Worm (Caenorhabditis elegans): ENCODE measurements around the gene ssq-4.

ssq-4 gene

ce11 chrIV:4982477-4982876 lies 33.8 kb upstream of the ssq-4 start, which contains the start of gene E03H12.4:
E03H12.4 (plus strand) TSS chrIV:4982596.
- no peak for TF ChIP-seq ceh-45 (GFP tag; IDR thresholded peaks at IDR 0.05)
- TF ChIP-seq pqm-1 (tag; optimal IDR thresholded peaks at IDR 0.05): no peak
- no peak for TF ChIP-seq ahr-1 (tag; optimal IDR thresholded peaks at IDR 0.05)
- TF ChIP-seq fkh-6 (tag; optimal IDR thresholded peaks at IDR 0.05): no peak
- TF ChIP-seq pax-1 (tag; optimal IDR thresholded peaks at IDR 0.05): no peak
- TF ChIP-seq rnt-1 (tag; optimal IDR thresholded peaks at IDR 0.05): no peak
- no peak for TF ChIP-seq hlh-8 (tag; optimal IDR thresholded peaks at IDR 0.05)
- no peak for TF ChIP-seq pros-1 (tag; optimal IDR thresholded peaks at IDR 0.05)
- TF ChIP-seq mec-3 (tag; optimal IDR thresholded peaks at IDR 0.05; ENCODE audit: borderline replicate concordance): no peak
- TF ChIP-seq zip-5 (tag; optimal IDR thresholded peaks at IDR 0.05): no peak
- TF ChIP-seq ref-2 (tag; optimal IDR thresholded peaks at IDR 0.05): no peak
- no peak for TF ChIP-seq unc-55 (GFP tag; optimal IDR thresholded peaks at IDR 0.05)

ce11 chrIV:4983746-4984145 lies 32.5 kb upstream of the ssq-4 start, which contains the start of gene clec-176:
clec-176 (plus strand) TSS chrIV:4984046.
- TF ChIP-seq tbx-7 (tag; optimal IDR thresholded peaks at IDR 0.05) (no peak), C38D4.7 (GFP tag; optimal IDR thresholded peaks at IDR 0.05) (no peak), nhr-11 (tag; optimal IDR thresholded peaks at IDR 0.05) (no peak)

- TF ChIP-seq tbx-2 (tag; optimal IDR thresholded peaks at IDR 0.05) (no peak), ceh-22 (tag; optimal IDR thresholded peaks at IDR 0.05) (no peak), dmd-4 (tag; optimal IDR thresholded peaks at IDR 0.05; ENCODE audit: borderline replicate concordance) (no peak), nfya-1 (tag; optimal IDR thresholded peaks at IDR 0.05) (no peak), gmeb-2 (tag; optimal IDR thresholded peaks at IDR 0.05) (no peak), ceh-19 (GFP tag; optimal IDR thresholded peaks at IDR 0.05) (no peak), T23F11.4 (GFP tag; optimal IDR thresholded peaks at IDR 0.05) (no peak), hlh-15 (tag; optimal IDR thresholded peaks at IDR 0.05) (no peak)
These were observed 30.0 kb upstream of the ssq-4 start, which contains the start of gene clec-177 for ce11 chrIV:4986246-4986645. clec-177 (plus strand) TSS chrIV:4986546.

ce11 chrIV:4988531-4988930 lies 27.7 kb upstream of the ssq-4 start, which contains the start of gene E03H12.7:
E03H12.7 (minus strand) TSS chrIV:4988631.
- no peak for TF ChIP-seq fkh-6 (tag; optimal IDR thresholded peaks at IDR 0.05)
- no peak for TF ChIP-seq ceh-19 (GFP tag; optimal IDR thresholded peaks at IDR 0.05)
- no peak for TF ChIP-seq tbx-2 (tag; optimal IDR thresholded peaks at IDR 0.05)
- no peak for TF ChIP-seq lin-11 (tag; optimal IDR thresholded peaks at IDR 0.05)

- no peak for TF ChIP-seq ceh-14 (tag; optimal IDR thresholded peaks at IDR 0.05)
- TF ChIP-seq K02D7.2 (tag; optimal IDR thresholded peaks at IDR 0.05): no peak
- TF ChIP-seq C08G9.2 (tag; optimal IDR thresholded peaks at IDR 0.05): no peak
- no peak for TF ChIP-seq ztf-16 (tag; optimal IDR thresholded peaks at IDR 0.05)
- TF ChIP-seq hlh-13 (GFP tag; optimal IDR thresholded peaks at IDR 0.05): no peak
- TF ChIP-seq elt-2 (tag; optimal IDR thresholded peaks at IDR 0.05): no peak
- no peak for TF ChIP-seq ets-4 (tag; optimal IDR thresholded peaks at IDR 0.05)
- no peak for TF ChIP-seq ama-1 (optimal IDR thresholded peaks at IDR 0.05)
- TF ChIP-seq sox-2 (GFP tag; IDR thresholded peaks at IDR 0.05): no peak
- TF ChIP-seq tbx-7 (tag; optimal IDR thresholded peaks at IDR 0.05): no peak
- no peak for TF ChIP-seq ttx-3 (tag; optimal IDR thresholded peaks at IDR 0.05)
- TF ChIP-seq syd-9 (tag; optimal IDR thresholded peaks at IDR 0.05): no peak
- no peak for TF ChIP-seq elt-4 (tag; optimal IDR thresholded peaks at IDR 0.05)
- TF ChIP-seq pax-1 (tag; optimal IDR thresholded peaks at IDR 0.05): no peak
These were observed 24.2 kb upstream of the ssq-4 start, which contains the start of gene str-162 for ce11 chrIV:4992089-4992488. str-162 (plus strand) TSS chrIV:4992389.

Measured in whole organism, late embryonic.